Worm (Caenorhabditis elegans) whole organism, late embryonic: ENCODE data around the gene daf-14.

Experiments used
- F13H6.1 ChIP-seq: sonication (generic microtip); optimal IDR thresholded peaks from 2 replicates; lab custom pipeline; 2016; ENCODE audit warnings: missing genetic modification characterization, missing compliant biosample characterization
- K02D7.2 ChIP-seq: sonication (generic microtip); optimal IDR thresholded peaks from 2 replicates; lab custom pipeline; 2017; ENCODE audit warnings: mild to moderate bottlenecking, missing genetic modification characterization, missing compliant biosample characterization
- ahr-1 ChIP-seq: sonication (generic microtip); optimal IDR thresholded peaks from 2 replicates; lab custom pipeline; 2016; ENCODE audit warnings: missing genetic modification characterization, missing compliant biosample characterization
- ceh-18 ChIP-seq: sonication (generic microtip); optimal IDR thresholded peaks from 2 replicates; lab custom pipeline; 2016; ENCODE audit warnings: missing genetic modification characterization, missing compliant biosample characterization
- ceh-19 ChIP-seq: fragments of 200-800 bp; sonication (Bioruptor generic); optimal IDR thresholded peaks from 2 replicates; lab custom pipeline; 2018; ENCODE audit warnings: mild to moderate bottlenecking, missing genetic modification characterization, missing compliant biosample characterization
- ceh-22 ChIP-seq: sonication (generic microtip); optimal IDR thresholded peaks from 2 replicates; lab custom pipeline; 2017; ENCODE audit warnings: missing biosample characterization, missing genetic modification characterization
- ceh-24 ChIP-seq: sonication (generic microtip); optimal IDR thresholded peaks from 2 replicates; lab custom pipeline; 2016; ENCODE audit warnings: mild to moderate bottlenecking, missing genetic modification characterization, missing compliant biosample characterization
- ceh-30 ChIP-seq: fragments of 150-350 bp; optimal IDR thresholded peaks from 2 replicates; lab custom pipeline; 2014; ENCODE audit warnings: missing biosample characterization, missing genetic modification characterization
- ceh-31 ChIP-seq: sonication (generic microtip); optimal IDR thresholded peaks from 2 replicates; lab custom pipeline; 2016; ENCODE audit warnings: missing genetic modification characterization, missing compliant biosample characterization
- ceh-34 ChIP-seq: sonication (generic microtip); optimal IDR thresholded peaks from 2 replicates; lab custom pipeline; 2016; ENCODE audit warnings: mild to moderate bottlenecking, missing genetic modification characterization, missing compliant biosample characterization
- ceh-9 ChIP-seq: sonication (generic microtip); optimal IDR thresholded peaks from 2 replicates; lab custom pipeline; 2016; ENCODE audit warnings: mild to moderate bottlenecking, missing genetic modification characterization, inconsistent platforms, missing compliant biosample characterization
- dmd-4 ChIP-seq: sonication (generic microtip); optimal IDR thresholded peaks from 2 replicates; lab custom pipeline; 2016; ENCODE audit warnings: borderline replicate concordance, missing genetic modification characterization, missing compliant biosample characterization
- elt-2 ChIP-seq: sonication (generic microtip); optimal IDR thresholded peaks from 2 replicates; lab custom pipeline; 2016; ENCODE audit warnings: missing genetic modification reagents, missing genetic modification characterization, missing compliant biosample characterization
- elt-4 ChIP-seq: sonication (generic microtip); optimal IDR thresholded peaks from 2 replicates; lab custom pipeline; 2016; ENCODE audit warnings: missing genetic modification characterization, missing compliant biosample characterization
- fax-1 ChIP-seq: sonication (generic microtip); optimal IDR thresholded peaks from 2 replicates; lab custom pipeline; 2016; ENCODE audit warnings: missing genotype, missing genetic modification characterization, missing compliant biosample characterization
- fkh-6 ChIP-seq: sonication (generic microtip); optimal IDR thresholded peaks from 2 replicates; lab custom pipeline; 2016; ENCODE audit warnings: missing genetic modification characterization, missing compliant biosample characterization
- gmeb-2 ChIP-seq: sonication (generic microtip); optimal IDR thresholded peaks from 2 replicates; lab custom pipeline; 2016; ENCODE audit warnings: missing genetic modification characterization, inconsistent platforms, missing compliant biosample characterization
- hlh-13 ChIP-seq: fragments of 200-800 bp; sonication (Bioruptor generic); optimal IDR thresholded peaks from 2 replicates; lab custom pipeline; 2018; ENCODE audit warnings: mild to moderate bottlenecking, missing genetic modification characterization, missing compliant biosample characterization
- hlh-30 ChIP-seq: sonication (generic microtip); optimal IDR thresholded peaks from 2 replicates; lab custom pipeline; 2017; ENCODE audit warnings: antibody characterized with exemption, missing genetic modification characterization, missing compliant biosample characterization; ENCODE audit not compliant: insufficient read depth
- lim-6 ChIP-seq: sonication (generic microtip); optimal IDR thresholded peaks from 2 replicates; lab custom pipeline; 2016; ENCODE audit warnings: missing genetic modification characterization, missing compliant biosample characterization
- lin-11 ChIP-seq: fragments of 200-800 bp; sonication (Bioruptor generic); optimal IDR thresholded peaks from 2 replicates; lab custom pipeline; 2018; ENCODE audit warnings: mild to moderate bottlenecking, missing genetic modification characterization, missing compliant biosample characterization
- madf-2 ChIP-seq: sonication (generic microtip); optimal IDR thresholded peaks from 2 replicates; lab custom pipeline; 2017; ENCODE audit warnings: missing genetic modification characterization, missing compliant biosample characterization
- nfya-1 ChIP-seq: sonication (generic microtip); optimal IDR thresholded peaks from 2 replicates; lab custom pipeline; 2017; ENCODE audit warnings: missing genetic modification characterization, mild to moderate bottlenecking, missing compliant biosample characterization, antibody characterized with exemption, moderate library complexity
- nhr-11 ChIP-seq: fragments of 150-350 bp; optimal IDR thresholded peaks from 2 replicates; lab custom pipeline; 2014; ENCODE audit warnings: missing biosample characterization, missing genetic modification characterization
- nhr-232 ChIP-seq: sonication (generic microtip); optimal IDR thresholded peaks from 2 replicates; lab custom pipeline; 2016; ENCODE audit warnings: missing genetic modification characterization, missing compliant biosample characterization
- npax-4 ChIP-seq: sonication (generic microtip); optimal IDR thresholded peaks from 2 replicates; lab custom pipeline; 2016; ENCODE audit warnings: missing genetic modification characterization, missing compliant biosample characterization
- pat-9 ChIP-seq: fragments of 200-800 bp; sonication (Bioruptor generic); optimal IDR thresholded peaks from 2 replicates; lab custom pipeline; 2018; ENCODE audit warnings: mild to moderate bottlenecking, missing genetic modification characterization, moderate library complexity, missing compliant biosample characterization
- pax-1 ChIP-seq: fragments of 150-350 bp; optimal IDR thresholded peaks from 2 replicates; lab custom pipeline; 2014; ENCODE audit warnings: missing biosample characterization, missing genetic modification characterization
- pqm-1 ChIP-seq: sonication (generic microtip); optimal IDR thresholded peaks from 2 replicates; lab custom pipeline; 2016; ENCODE audit warnings: missing genetic modification characterization, missing compliant biosample characterization
- ref-2 ChIP-seq: sonication (generic microtip); optimal IDR thresholded peaks from 2 replicates; lab custom pipeline; 2016; ENCODE audit warnings: missing genetic modification characterization, missing compliant biosample characterization
- rnt-1 ChIP-seq: sonication (generic microtip); optimal IDR thresholded peaks from 2 replicates; lab custom pipeline; 2016; ENCODE audit warnings: missing genetic modification characterization, missing compliant biosample characterization
- sox-4 ChIP-seq: sonication (generic microtip); optimal IDR thresholded peaks from 2 replicates; lab custom pipeline; 2017; ENCODE audit warnings: mild to moderate bottlenecking, missing genetic modification characterization, inconsistent platforms, missing compliant biosample characterization
- tbx-2 ChIP-seq: sonication (generic microtip); optimal IDR thresholded peaks from 2 replicates; lab custom pipeline; 2016; ENCODE audit warnings: missing genetic modification characterization, missing compliant biosample characterization
- unc-3 ChIP-seq, 2 experiments: fragments of 200-800 bp in 1 of 2; sonication (Bioruptor generic) in 1 of 2; sonication (generic microtip) in 1 of 2; conservative IDR thresholded peaks in 1 of 2; optimal IDR thresholded peaks in 1 of 2; 2 replicates each; pipeline versions ENCODE4 v1.3.6 to Lab custom; 2016 to 2022; ENCODE audit warnings: missing compliant biosample characterization in 2 of 2, missing genetic modification characterization in 2 of 2, missing genetic modification reagents in 1 of 2
- unc-42 ChIP-seq: sonication (generic microtip); optimal IDR thresholded peaks from 2 replicates; lab custom pipeline; 2016; ENCODE audit warnings: missing genotype, missing genetic modification characterization, missing compliant biosample characterization
- zip-5 ChIP-seq: sonication (generic microtip); optimal IDR thresholded peaks from 2 replicates; lab custom pipeline; 2016; ENCODE audit warnings: missing genetic modification characterization, missing compliant biosample characterization

Gene daf-14

ce11 chrIV:10284194-10284910 is 33.9 kb downstream of the daf-14 start, which contains the start of gene rad-51:
Gene rad-51 (minus strand): TSS chrIV:10284244.
- TF ChIP-seq elt-2 = no peak
- no peak for TF ChIP-seq unc-3 (GFP tag; conservative IDR thresholded peaks at IDR 0.05; lab: Robert Waterston, UW)
- no peak for TF ChIP-seq unc-3 (tag; optimal IDR thresholded peaks at IDR 0.05; lab: Kevin White, UChicago)
- peak; percentile 65 for TF ChIP-seq tbx-2
- peak; percentile 6 for TF ChIP-seq ceh-18 (tag; lab: Kevin White, UChicago)
- peak; percentile 84 for TF ChIP-seq nfya-1 (tag; lab: Kevin White, UChicago)
- TF ChIP-seq ref-2 (tag; lab: Kevin White, UChicago) = no peak
- TF ChIP-seq rnt-1 = peak; percentile 14
- peak; percentile 12 for TF ChIP-seq ceh-34
- no peak for TF ChIP-seq ceh-30 (tag; lab: Kevin White, UChicago)
- no peak for TF ChIP-seq ahr-1 (tag; lab: Kevin White, UChicago)
- TF ChIP-seq F13H6.1 (tag; lab: Kevin White, UChicago) = peak; percentile 12
- peak; percentile 54 for TF ChIP-seq ceh-31
- TF ChIP-seq unc-42 (tag; lab: Kevin White, UChicago) = peak; percentile 42

ce11 chrIV:10285328-10285727 is 34.9 kb downstream of the daf-14 start:
- no peak for TF ChIP-seq ceh-30 (tag; lab: Kevin White, UChicago)
- no peak for TF ChIP-seq lin-11 (tag; lab: Kevin White, UChicago)
- TF ChIP-seq ceh-19 (GFP tag; lab: Kevin White, UChicago) = no peak
- no peak for TF ChIP-seq lim-6 (tag; lab: Kevin White, UChicago)
- no peak for TF ChIP-seq elt-4 (tag; lab: Kevin White, UChicago)
- no peak for TF ChIP-seq ceh-24 (tag; lab: Kevin White, UChicago)
- TF ChIP-seq elt-2 = no peak
- TF ChIP-seq npax-4 = no peak
- no peak for TF ChIP-seq hlh-13 (GFP tag; lab: Kevin White, UChicago)
- no peak for TF ChIP-seq dmd-4 (tag; lab: Kevin White, UChicago)
- TF ChIP-seq pqm-1 (tag; lab: Kevin White, UChicago) = no peak
- TF ChIP-seq, all 69 proteins: peak for 0

ce11 chrIV:10286655-10287054 is 36.2 kb downstream of the daf-14 start, which contains the start of gene ebax-1:
Gene ebax-1 (plus strand): TSS chrIV:10286955.
- TF ChIP-seq ceh-24 (tag; lab: Kevin White, UChicago) (no peak), tbx-2 (no peak), nhr-232 (no peak), sox-4 (no peak), nhr-11 (tag; lab: Kevin White, UChicago) (no peak), gmeb-2 (no peak), ceh-9 (tag; lab: Kevin White, UChicago) (no peak), pax-1 (tag; lab: Kevin White, UChicago) (no peak), ceh-22 (tag; lab: Kevin White, UChicago) (no peak), lim-6 (tag; lab: Kevin White, UChicago) (no peak), lin-11 (tag; lab: Kevin White, UChicago) (no peak), fax-1 (tag; lab: Kevin White, UChicago) (no peak), K02D7.2 (tag; lab: Kevin White, UChicago) (no peak), madf-2 (tag; lab: Kevin White, UChicago) (no peak), fkh-6 (tag; lab: Kevin White, UChicago) (no peak), dmd-4 (tag; lab: Kevin White, UChicago) (no peak)

- TF ChIP-seq zip-5 (tag; lab: Kevin White, UChicago) (no peak), pat-9 (tag; lab: Kevin White, UChicago) (no peak), hlh-30 (tag; lab: Kevin White, UChicago) (no peak), elt-2 (no peak), ceh-34 (no peak)
Measured at ce11 chrIV:10288575-10288974, 38.1 kb downstream of the daf-14 start.
